Worm (Caenorhabditis elegans): ENCODE data around the gene cah-1.

ce11 chrIII:5061798-5062197, 23.6 kb downstream of the cah-1 start, which contains the start of gene C45G9.10:
- no peak for TF ChIP-seq nhr-77 (tag; optimal IDR thresholded peaks at IDR 0.05)
- TF ChIP-seq zag-1 (tag; optimal IDR thresholded peaks at IDR 0.05) = no peak
- no peak for TF ChIP-seq nhr-12 (tag; optimal IDR thresholded peaks at IDR 0.05)
- TF ChIP-seq nhr-237 (tag; optimal IDR thresholded peaks at IDR 0.05) = no peak
- no peak for TF ChIP-seq ama-1 (optimal IDR thresholded peaks at IDR 0.05)
- no peak for TF ChIP-seq dmd-4 (tag; optimal IDR thresholded peaks at IDR 0.05)
